Fruit fly (Drosophila melanogaster): ENCODE measurements around the gene CG10591.

The CG10591 gene

dm6 chr3L:5577250-5578138 lies 22.0 kb downstream of the CG10591 start, which contains the start of gene Msr-110 (continued):
- TF ChIP-seq CG18476 (GFP tag; optimal IDR thresholded peaks at IDR 0.05) (peak; percentile 76), CG30020 (tag; optimal IDR thresholded peaks at IDR 0.05) (peak; percentile 43), bcd (GFP tag; optimal IDR thresholded peaks at IDR 0.05) (peak; percentile 89), sima (GFP tag; optimal IDR thresholded peaks at IDR 0.05) (no peak), CG16813 (GFP tag; IDR thresholded peaks at IDR 0.05; ENCODE audit: partially characterized antibody) (no peak), Rx (GFP tag; IDR thresholded peaks at IDR 0.05) (peak; percentile 66), org-1 (GFP tag; optimal IDR thresholded peaks at IDR 0.05) (peak; percentile 88), zen2 (GFP tag; IDR thresholded peaks at IDR 0.05; ENCODE audit: partially characterized antibody) (no peak), z (GFP tag; IDR thresholded peaks at IDR 0.05) (no peak), MTF-1 (GFP tag; optimal IDR thresholded peaks at IDR 0.05; ENCODE audit: borderline replicate concordance) (peak; percentile 56), CG34376 (GFP tag; optimal IDR thresholded peaks at IDR 0.05) (peak; percentile 84), CG17802 (tag; optimal IDR thresholded peaks at IDR 0.05) (peak; percentile 51), CG10147 (GFP tag; optimal IDR thresholded peaks at IDR 0.05) (peak; percentile 85), CG2120 (GFP tag; optimal IDR thresholded peaks at IDR 0.05) (peak; percentile 89), dan (GFP tag; IDR thresholded peaks at IDR 0.05) (peak; percentile 35; the same call in 1 of the 2 replicates), CG1024 (GFP tag; IDR thresholded peaks at IDR 0.05) (peak; percentile 49; the same call in 1 of the 2 replicates), Xbp1 (GFP tag; optimal IDR thresholded peaks at IDR 0.05) (peak; percentile 80), CG6254 (GFP tag; optimal IDR thresholded peaks at IDR 0.05) (peak; percentile 71), amos (GFP tag; IDR thresholded peaks at IDR 0.05; ENCODE audit: partially characterized antibody) (no peak), lbe (GFP tag; optimal IDR thresholded peaks at IDR 0.05) (peak; percentile 58), CG13424 (tag; optimal IDR thresholded peaks at IDR 0.05) (peak; percentile 93), twi (tag; optimal IDR thresholded peaks at IDR 0.05) (peak; percentile 61), CG34422 (GFP tag; IDR thresholded peaks at IDR 0.05) (peak; percentile 91), dmrt11E (tag; optimal IDR thresholded peaks at IDR 0.05) (no peak), CG10321 (GFP tag; IDR thresholded peaks at IDR 0.05) (0 out of 2 replicates have a peak, but pooled peaks have one; percentile 63), CG1647 (GFP tag; optimal IDR thresholded peaks at IDR 0.05) (peak; percentile 40), sisA (GFP tag; IDR thresholded peaks at IDR 0.05) (peak; percentile 87), CG34224 (GFP tag; IDR thresholded peaks at IDR 0.05; ENCODE audit: partially characterized antibody) (no peak), pum (GFP tag; optimal IDR thresholded peaks at IDR 0.05) (peak; percentile 74), caup (GFP tag; optimal IDR thresholded peaks at IDR 0.05; ENCODE audit: severe bottlenecking) (peak; percentile 85), pan (optimal IDR thresholded peaks at IDR 0.05) (no peak), pan (GFP tag; optimal IDR thresholded peaks at IDR 0.05 in 1 of 2, IDR thresholded peaks at IDR 0.05 in 1 of 2) (peak in 1 of 2 experiments; percentile 90), HLH54F (GFP tag; optimal IDR thresholded peaks at IDR 0.05) (peak; percentile 77), CG10267 (tag; optimal IDR thresholded peaks at IDR 0.05) (peak; percentile 75), Ravus (GFP tag; IDR thresholded peaks at IDR 0.05) (peak; percentile 56), CG13296 (GFP tag; optimal IDR thresholded peaks at IDR 0.05) (peak; percentile 94), CG14860 (GFP tag; IDR thresholded peaks at IDR 0.05; ENCODE audit: partially characterized antibody) (no peak), tna (GFP tag; IDR thresholded peaks at IDR 0.05; ENCODE audit: partially characterized antibody) (no peak), CG31441 (GFP tag; IDR thresholded peaks at IDR 0.05) (peak; percentile 92), eyg (GFP tag; optimal IDR thresholded peaks at IDR 0.05) (peak; percentile 69), CG10543 (GFP tag; optimal IDR thresholded peaks at IDR 0.05) (peak; percentile 89), Spps (tag; optimal IDR thresholded peaks at IDR 0.05) (peak; percentile 47), unc-4 (GFP tag; IDR thresholded peaks at IDR 0.05; ENCODE audit: partially characterized antibody) (no peak), ewg (GFP tag; optimal IDR thresholded peaks at IDR 0.05) (peak; percentile 78), CG15011 (GFP tag; optimal IDR thresholded peaks at IDR 0.05) (peak; percentile 78), esg (GFP tag; conservative IDR thresholded peaks at IDR 0.05) (peak; percentile 89), CG2678 (tag; optimal IDR thresholded peaks at IDR 0.05) (peak; percentile 96)
